Worm (Caenorhabditis elegans) whole organism, L2 larva: ENCODE results near the gene irk-1.

Experiments
- C34F6.9 ChIP-seq: fragments of 150-350 bp; optimal IDR thresholded peaks from 2 replicates; lab custom pipeline; 2014; ENCODE audit warnings: missing biosample characterization, missing genetic modification characterization
- F13H6.1 ChIP-seq: sonication (generic microtip); optimal IDR thresholded peaks from 2 replicates; lab custom pipeline; 2016; ENCODE audit warnings: missing genetic modification characterization, missing compliant biosample characterization
- R02D3.7 ChIP-seq: fragments of 150-350 bp; optimal IDR thresholded peaks from 2 replicates; lab custom pipeline; 2014; ENCODE audit warnings: missing biosample characterization, missing genetic modification characterization
- Y55F3AM.14 ChIP-seq: fragments of 200-800 bp; sonication (Bioruptor generic); optimal IDR thresholded peaks from 2 replicates; lab custom pipeline; 2018; ENCODE audit warnings: mild to moderate bottlenecking, missing genetic modification characterization, missing compliant biosample characterization
- ZK546.5 ChIP-seq: sonication (generic microtip); optimal IDR thresholded peaks from 2 replicates; lab custom pipeline; 2017; ENCODE audit warnings: missing biosample characterization, missing genetic modification characterization
- alr-1 ChIP-seq: fragments of 150-350 bp; optimal IDR thresholded peaks from 2 replicates; lab custom pipeline; 2014; ENCODE audit warnings: missing biosample characterization, missing genetic modification characterization
- aly-2 ChIP-seq: fragments of 150-350 bp; optimal IDR thresholded peaks from 2 replicates; lab custom pipeline; 2014; ENCODE audit warnings: missing biosample characterization, missing genetic modification characterization
- ama-1 ChIP-seq: fragments of 150-350 bp; optimal IDR thresholded peaks from 2 replicates; lab custom pipeline; 2018; ENCODE audit warnings: inconsistent platforms
- blmp-1 ChIP-seq: sonication (generic microtip); optimal IDR thresholded peaks from 2 replicates; lab custom pipeline; 2017; ENCODE audit warnings: missing genetic modification characterization, mild to moderate bottlenecking, missing compliant biosample characterization, antibody characterized with exemption, moderate library complexity; ENCODE audit not compliant: insufficient read depth
- ceh-16 ChIP-seq: fragments of 150-350 bp; optimal IDR thresholded peaks from 2 replicates; lab custom pipeline; 2014; ENCODE audit warnings: missing biosample characterization, missing genetic modification characterization
- ceh-82 ChIP-seq: fragments of 150-350 bp; optimal IDR thresholded peaks from 2 replicates; lab custom pipeline; 2014; ENCODE audit warnings: missing biosample characterization, missing genetic modification characterization
- crh-2 ChIP-seq: sonication (generic microtip); optimal IDR thresholded peaks from 2 replicates; lab custom pipeline; 2017; ENCODE audit warnings: missing biosample characterization, missing genetic modification characterization
- dmd-4 ChIP-seq: sonication (generic microtip); optimal IDR thresholded peaks from 2 replicates; lab custom pipeline; 2017; ENCODE audit warnings: missing biosample characterization, missing genetic modification characterization
- egl-27 ChIP-seq: sonication (generic microtip); optimal IDR thresholded peaks from 3 replicates; lab custom pipeline; 2017; ENCODE audit warnings: missing biosample characterization, missing genetic modification reagents, missing genetic modification characterization
- elt-1 ChIP-seq: fragments of 150-350 bp; optimal IDR thresholded peaks from 2 replicates; lab custom pipeline; 2014; ENCODE audit warnings: missing biosample characterization, missing genetic modification characterization
- elt-3 ChIP-seq: sonication (generic microtip); optimal IDR thresholded peaks from 2 replicates; lab custom pipeline; 2017; ENCODE audit warnings: missing biosample characterization, missing genetic modification characterization
- fos-1 ChIP-seq: fragments of 150-350 bp; optimal IDR thresholded peaks from 2 replicates; lab custom pipeline; 2014; ENCODE audit warnings: missing biosample characterization, missing genetic modification characterization
- gmeb-1 ChIP-seq: fragments of 150-350 bp; optimal IDR thresholded peaks from 2 replicates; lab custom pipeline; 2014; ENCODE audit warnings: missing biosample characterization, missing genetic modification characterization
- lin-11 ChIP-seq: fragments of 150-350 bp; sonication (generic microtip); optimal IDR thresholded peaks from 2 replicates; lab custom pipeline; 2014; ENCODE audit warnings: missing biosample characterization, missing genetic modification characterization, inconsistent platforms, mixed read lengths
- lin-13 ChIP-seq: fragments of 150-350 bp; optimal IDR thresholded peaks from 2 replicates; lab custom pipeline; 2014; ENCODE audit warnings: missing biosample characterization, missing genetic modification reagents, missing genetic modification characterization
- lin-39 ChIP-seq: fragments of 150-350 bp; optimal IDR thresholded peaks from 2 replicates; lab custom pipeline; 2014; ENCODE audit warnings: missing biosample characterization, missing genetic modification reagents, missing genetic modification characterization
- lsy-2 ChIP-seq, 2 experiments: fragments of 150-350 bp in 1 of 2; sonication (generic microtip) in 1 of 2; optimal IDR thresholded peaks; 2 replicates each; lab custom pipeline; 2014 to 2017; ENCODE audit warnings: missing biosample characterization in 2 of 2, missing genetic modification characterization in 2 of 2
- mab-5 ChIP-seq: fragments of 150-350 bp; optimal IDR thresholded peaks from 2 replicates; lab custom pipeline; 2014; ENCODE audit warnings: missing biosample characterization, missing genetic modification characterization
- mbf-1 ChIP-seq: sonication (generic microtip); optimal IDR thresholded peaks from 2 replicates; lab custom pipeline; 2017; ENCODE audit warnings: missing biosample characterization, missing genetic modification characterization
- mdl-1 ChIP-seq, 2 experiments: fragments of 150-350 bp in 1 of 2; sonication (generic microtip) in 1 of 2; optimal IDR thresholded peaks; 2 replicates each; lab custom pipeline; 2017; ENCODE audit warnings: missing biosample characterization in 2 of 2, missing genetic modification characterization in 2 of 2
- nhr-10 ChIP-seq: sonication (generic microtip); optimal IDR thresholded peaks from 2 replicates; lab custom pipeline; 2017; ENCODE audit warnings: missing biosample characterization, missing genetic modification characterization
- nhr-11 ChIP-seq: fragments of 150-350 bp; optimal IDR thresholded peaks from 2 replicates; lab custom pipeline; 2014; ENCODE audit warnings: missing biosample characterization, missing genetic modification characterization
- nhr-12 ChIP-seq: fragments of 150-350 bp; optimal IDR thresholded peaks from 2 replicates; lab custom pipeline; 2014; ENCODE audit warnings: missing biosample characterization, missing genetic modification characterization
- nhr-129 ChIP-seq: fragments of 150-350 bp; optimal IDR thresholded peaks from 2 replicates; lab custom pipeline; 2014; ENCODE audit warnings: missing biosample characterization, missing genetic modification characterization
- nhr-21 ChIP-seq: fragments of 150-350 bp; optimal IDR thresholded peaks from 2 replicates; lab custom pipeline; 2014; ENCODE audit warnings: missing biosample characterization, missing genetic modification characterization
- nhr-23 ChIP-seq: fragments of 150-350 bp; optimal IDR thresholded peaks from 2 replicates; lab custom pipeline; 2014; ENCODE audit warnings: missing biosample characterization, missing genetic modification reagents, missing genetic modification characterization
- nhr-237 ChIP-seq: fragments of 150-350 bp; optimal IDR thresholded peaks from 2 replicates; lab custom pipeline; 2014; ENCODE audit warnings: missing biosample characterization, missing genetic modification characterization
- nhr-25 ChIP-seq: fragments of 150-350 bp; sonication (generic microtip); optimal IDR thresholded peaks from 3 replicates; lab custom pipeline; 2014; ENCODE audit warnings: missing biosample characterization, missing genetic modification characterization
- nhr-6 ChIP-seq: fragments of 150-350 bp; optimal IDR thresholded peaks from 2 replicates; lab custom pipeline; 2014; ENCODE audit warnings: missing biosample characterization, missing genetic modification characterization
- nhr-77 ChIP-seq: fragments of 150-350 bp; optimal IDR thresholded peaks from 2 replicates; lab custom pipeline; 2014; ENCODE audit warnings: missing biosample characterization, missing genetic modification characterization
- peb-1 ChIP-seq: fragments of 150-350 bp; optimal IDR thresholded peaks from 2 replicates; lab custom pipeline; 2014; ENCODE audit warnings: missing biosample characterization, missing genetic modification characterization
- sem-4 ChIP-seq: fragments of 150-350 bp; optimal IDR thresholded peaks from 2 replicates; lab custom pipeline; 2014; ENCODE audit warnings: missing biosample characterization, missing genetic modification reagents, missing genetic modification characterization
- skn-1 ChIP-seq: sonication (generic microtip); optimal IDR thresholded peaks from 2 replicates; lab custom pipeline; 2017; ENCODE audit warnings: missing biosample characterization, missing genetic modification characterization
- sma-3 ChIP-seq: sonication (generic microtip); optimal IDR thresholded peaks from 2 replicates; lab custom pipeline; 2016; ENCODE audit warnings: missing genetic modification reagents, missing genetic modification characterization, missing compliant biosample characterization
- sma-9 ChIP-seq, 2 experiments: fragments of 150-350 bp in 1 of 2; sonication (generic microtip) in 1 of 2; optimal IDR thresholded peaks; 2 replicates each; lab custom pipeline; 2014 to 2016; ENCODE audit warnings: missing genetic modification characterization in 2 of 2, mild to moderate bottlenecking in 1 of 2, missing biosample characterization in 1 of 2, missing compliant biosample characterization in 1 of 2, missing genetic modification reagents in 1 of 2, moderate library complexity in 1 of 2
- snpc-4 ChIP-seq: fragments of 150-350 bp; optimal IDR thresholded peaks from 2 replicates; lab custom pipeline; 2014; ENCODE audit warnings: missing biosample characterization, missing genetic modification characterization
- unc-39 ChIP-seq: fragments of 150-350 bp; optimal IDR thresholded peaks from 2 replicates; lab custom pipeline; 2014; ENCODE audit warnings: missing biosample characterization, missing genetic modification characterization
- unc-55 ChIP-seq: fragments of 150-350 bp; sonication (generic microtip); optimal IDR thresholded peaks from 3 replicates; lab custom pipeline; 2014; ENCODE audit warnings: missing biosample characterization, missing genetic modification reagents, missing genetic modification characterization
- unc-62 ChIP-seq: fragments of 150-350 bp; optimal IDR thresholded peaks from 2 replicates; lab custom pipeline; 2014; ENCODE audit warnings: missing biosample characterization, missing genetic modification reagents, missing genetic modification characterization
- zag-1 ChIP-seq: fragments of 150-350 bp; optimal IDR thresholded peaks from 2 replicates; lab custom pipeline; 2014; ENCODE audit warnings: missing biosample characterization, missing genetic modification characterization
- ztf-1 ChIP-seq: fragments of 200-800 bp; sonication (Bioruptor generic); conservative IDR thresholded peaks from 2 replicates; pipeline ENCODE4 v1.3.6; 2022; ENCODE audit warnings: missing genetic modification characterization, missing compliant biosample characterization
- ztf-11 ChIP-seq: sonication (generic microtip); optimal IDR thresholded peaks from 2 replicates; lab custom pipeline; 2017; ENCODE audit warnings: missing biosample characterization, missing genetic modification characterization
- ztf-4 ChIP-seq: fragments of 150-350 bp; optimal IDR thresholded peaks from 2 replicates; lab custom pipeline; 2014; ENCODE audit warnings: missing biosample characterization, missing genetic modification characterization

irk-1 gene

ce11 chrX:6743853-6744346 is 34.0 kb downstream of the irk-1 start:
- TF ChIP-seq mab-5 (tag; lab: Kevin White, UChicago) (peak; percentile 76), nhr-237 (tag; lab: Kevin White, UChicago) (no peak), nhr-6 (tag; lab: Kevin White, UChicago) (peak; percentile 90), R02D3.7 (no peak), nhr-77 (no peak), sem-4 (peak; percentile 97), aly-2 (tag; lab: Kevin White, UChicago) (no peak), sma-3 (GFP tag; lab: Kevin White, UChicago) (peak; percentile 98), ztf-4 (tag; lab: Kevin White, UChicago) (peak; percentile 95), elt-1 (tag; lab: Kevin White, UChicago) (peak; percentile 96), ztf-11 (tag; lab: Kevin White, UChicago) (no peak), Y55F3AM.14 (peak; percentile 91), nhr-12 (peak; percentile 17), crh-2 (tag; lab: Kevin White, UChicago) (peak; percentile 98), nhr-11 (tag; lab: Kevin White, UChicago) (no peak), sma-9 (GFP tag; optimal IDR thresholded peaks at IDR 0.05; lab: Kevin White, UChicago) (peak; percentile 99), sma-9 (tag; optimal IDR thresholded peaks at IDR 0.05; lab: Kevin White, UChicago) (peak; percentile 60), nhr-21 (tag; lab: Kevin White, UChicago) (peak; percentile 99), ama-1 (peak; percentile 97), egl-27 (tag; lab: Kevin White, UChicago) (peak; percentile 90), ceh-82 (tag; lab: Kevin White, UChicago) (no peak), F13H6.1 (tag; lab: Kevin White, UChicago) (peak; percentile 96), snpc-4 (tag; lab: Kevin White, UChicago) (peak; percentile 68), C34F6.9 (peak; percentile 78), unc-39 (tag; lab: Kevin White, UChicago) (no peak), elt-3 (no peak), ceh-16 (tag; lab: Kevin White, UChicago) (peak; percentile 97), lin-39 (no peak), unc-55 (no peak), nhr-23 (tag; lab: Kevin White, UChicago) (no peak), fos-1 (tag; lab: Kevin White, UChicago) (peak; percentile 89), nhr-129 (tag; lab: Kevin White, UChicago) (peak; percentile 97), peb-1 (tag; lab: Kevin White, UChicago) (no peak), lin-13 (GFP tag; lab: Kevin White, UChicago) (peak; percentile 88), nhr-10 (tag; lab: Kevin White, UChicago) (no peak), ZK546.5 (tag; lab: Kevin White, UChicago) (no peak), blmp-1 (tag; lab: Kevin White, UChicago) (peak; percentile 93), zag-1 (no peak), mdl-1 (tag; optimal IDR thresholded peaks at IDR 0.05; lab: Kevin White, UChicago) (peak; percentile 98 to 99), dmd-4 (tag; lab: Kevin White, UChicago) (no peak), mbf-1 (no peak), gmeb-1 (peak; percentile 87), skn-1 (no peak), lsy-2 (tag; optimal IDR thresholded peaks at IDR 0.05; lab: Kevin White, UChicago) (peak in 1 of 2 experiments; percentile 89), nhr-25 (tag; lab: Kevin White, UChicago) (peak; percentile 98), lin-11 (peak; percentile 42), unc-62 (GFP tag; lab: Kevin White, UChicago) (peak; percentile 37), alr-1 (no peak), ztf-1 (GFP tag; lab: Robert Waterston, UW) (no peak)
- TF ChIP-seq, all 48 proteins: peak for 27
